Worm (Caenorhabditis elegans) whole organism, mixed stage, embryonic: ENCODE data around the gene lido-2.

ENCODE experiments used
- lin-13 ChIP-seq: fragments of 150-350 bp; optimal IDR thresholded peaks from 2 replicates; lab custom pipeline; 2014; ENCODE audit warnings: missing biosample characterization, missing genetic modification characterization
- nhr-237 ChIP-seq: fragments of 150-350 bp; optimal IDR thresholded peaks from 2 replicates; lab custom pipeline; 2014; ENCODE audit warnings: missing biosample characterization, missing genetic modification characterization
- nhr-28 ChIP-seq: fragments of 150-350 bp; optimal IDR thresholded peaks from 2 replicates; lab custom pipeline; 2014; ENCODE audit warnings: missing biosample characterization, missing genetic modification characterization
- nhr-76 ChIP-seq: sonication (generic microtip); optimal IDR thresholded peaks from 2 replicates; lab custom pipeline; 2017; ENCODE audit warnings: missing biosample characterization, missing genetic modification characterization
- sem-2 ChIP-seq: fragments of 200-800 bp; sonication (Bioruptor generic); optimal IDR thresholded peaks from 2 replicates; lab custom pipeline; 2018; ENCODE audit warnings: mild to moderate bottlenecking, missing genetic modification characterization, missing compliant biosample characterization
- unc-39 ChIP-seq: fragments of 150-350 bp; optimal IDR thresholded peaks from 2 replicates; lab custom pipeline; 2014; ENCODE audit warnings: missing biosample characterization, missing genetic modification characterization

ce11 chrX:17055481-17055835 is 45.1 kb downstream of the lido-2 start, which contains the start of gene gcy-11:
- TF ChIP-seq lin-13 (tag; lab: Kevin White, UChicago) (no peak), unc-39 (no peak), nhr-28 (tag; lab: Kevin White, UChicago) (no peak), sem-2 (no peak), nhr-76 (no peak), nhr-237 (no peak)
